Worm (Caenorhabditis elegans): ENCODE results near the gene chil-16.

DNA sequence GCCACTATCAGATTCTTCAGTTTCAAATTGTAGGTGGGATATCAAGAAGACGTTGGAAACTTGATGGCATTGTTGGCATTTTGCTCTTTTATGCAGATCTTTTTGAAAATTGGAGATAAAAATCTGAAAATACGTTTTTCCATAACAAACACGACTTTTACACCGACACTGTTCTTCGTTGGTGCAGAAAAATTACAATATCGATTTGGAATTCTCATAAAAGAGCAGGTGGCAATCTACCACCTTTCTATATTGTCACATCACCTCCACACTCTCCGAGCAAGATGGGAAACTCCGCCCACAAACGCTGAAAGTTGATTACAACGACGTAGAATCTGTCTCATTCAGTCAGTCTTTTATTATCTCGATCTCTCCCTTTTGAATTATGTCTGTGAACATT lies 34.3 kb downstream of the chil-16 start, which contains the start of gene arrd-2:
- TF ChIP-seq unc-62 (GFP tag; optimal IDR thresholded peaks at IDR 0.05) (no peak), fkh-10 (GFP tag; optimal IDR thresholded peaks at IDR 0.05) (no peak), nhr-77 (tag; optimal IDR thresholded peaks at IDR 0.05) (no peak)

Data from whole organism, L3 larva.